Fruit fly (Drosophila melanogaster): Measurements from ENCODE around the gene Acn.
A peak's percentile ranks its signal among the peaks of the same experiment; 100 is the strongest.

Gene Acn

DNA sequence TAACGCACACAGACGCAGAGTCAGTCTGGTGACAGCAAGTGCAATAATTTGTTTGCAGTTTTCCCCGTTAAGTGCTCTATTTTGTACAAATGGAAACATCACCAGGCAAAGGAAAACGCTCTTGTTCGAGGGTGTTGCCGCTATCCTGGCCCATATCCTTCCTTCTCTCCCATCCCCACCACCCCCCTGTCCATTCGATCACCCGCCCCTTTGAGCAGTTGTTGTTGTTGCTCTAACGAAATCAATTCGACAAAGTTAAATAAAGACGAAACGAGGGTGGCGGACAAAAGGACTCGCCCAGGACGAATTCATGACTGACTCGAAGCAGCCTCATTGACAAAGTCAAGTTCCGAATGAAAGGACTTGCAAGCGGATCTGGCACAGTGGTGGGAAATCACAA lies 44.2 kb downstream of the Acn start:
- TF ChIP-seq CG10631 (GFP tag; optimal IDR thresholded peaks at IDR 0.05) = no peak
- no peak for TF ChIP-seq cyc (GFP tag; optimal IDR thresholded peaks at IDR 0.05)
- no peak for TF ChIP-seq CG11902 (GFP tag; optimal IDR thresholded peaks at IDR 0.05)
- TF ChIP-seq CG11762 (GFP tag; optimal IDR thresholded peaks at IDR 0.05; ENCODE audit: insufficient read depth) = no peak
- no peak for TF ChIP-seq Sox102F (GFP tag; optimal IDR thresholded peaks at IDR 0.05)
- TF ChIP-seq Gug (GFP tag; IDR thresholded peaks at IDR 0.05) = no peak
- TF ChIP-seq Hr39 (GFP tag; optimal IDR thresholded peaks at IDR 0.05) = no peak
- TF ChIP-seq lz (GFP tag; optimal IDR thresholded peaks at IDR 0.05) = no peak
- no peak for TF ChIP-seq Ets21C (GFP tag; optimal IDR thresholded peaks at IDR 0.05)
- TF ChIP-seq topi (GFP tag; optimal IDR thresholded peaks at IDR 0.05) = no peak

DNA sequence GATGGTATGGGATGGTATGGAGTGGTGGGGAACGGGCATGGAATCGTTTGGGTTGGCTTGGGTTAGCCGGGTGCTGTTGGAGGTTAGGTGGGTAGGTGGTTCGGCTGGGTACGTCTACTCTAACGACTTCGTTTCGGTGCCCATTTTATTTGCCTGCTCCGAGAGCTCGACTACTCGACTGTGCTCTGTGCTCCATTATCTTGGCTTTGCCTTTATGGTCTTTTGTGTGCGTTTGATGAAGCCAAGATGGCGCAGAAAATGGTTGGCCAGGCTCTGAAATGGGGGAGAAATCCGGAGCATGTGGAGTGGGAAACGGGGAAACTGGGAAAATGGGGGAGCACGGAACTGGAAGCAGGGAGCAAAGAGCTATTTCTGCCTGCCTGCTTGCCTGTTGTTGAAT lies 48.7 kb downstream of the Acn start:
- TF ChIP-seq CG8319 (GFP tag; optimal IDR thresholded peaks at IDR 0.05) = no peak
- no peak for TF ChIP-seq Hr39 (GFP tag; optimal IDR thresholded peaks at IDR 0.05)
- TF ChIP-seq achi (GFP tag; optimal IDR thresholded peaks at IDR 0.05) = no peak
- no peak for TF ChIP-seq net (GFP tag; optimal IDR thresholded peaks at IDR 0.05)
- TF ChIP-seq Sox15 (GFP tag; optimal IDR thresholded peaks at IDR 0.05) = no peak
- no peak for TF ChIP-seq Met (GFP tag; optimal IDR thresholded peaks at IDR 0.05)
- TF ChIP-seq CG11294 (GFP tag; IDR thresholded peaks at IDR 0.05) = no peak
- no peak for TF ChIP-seq Gug (GFP tag; IDR thresholded peaks at IDR 0.05)
- TF ChIP-seq CG4318 (GFP tag; optimal IDR thresholded peaks at IDR 0.05) = no peak
- TF ChIP-seq topi (GFP tag; optimal IDR thresholded peaks at IDR 0.05) = no peak
- TF ChIP-seq Smox (GFP tag; optimal IDR thresholded peaks at IDR 0.05) = no peak
- no peak for TF ChIP-seq CG11762 (GFP tag; optimal IDR thresholded peaks at IDR 0.05; ENCODE audit: insufficient read depth)
- TF ChIP-seq CG3032 (tag; optimal IDR thresholded peaks at IDR 0.05) = no peak
- no peak for TF ChIP-seq lz (GFP tag; optimal IDR thresholded peaks at IDR 0.05)
- no peak for TF ChIP-seq cyc (GFP tag; optimal IDR thresholded peaks at IDR 0.05)
- TF ChIP-seq CG10669 (GFP tag; optimal IDR thresholded peaks at IDR 0.05) = no peak
- TF ChIP-seq Ets21C (GFP tag; optimal IDR thresholded peaks at IDR 0.05) = no peak
- no peak for TF ChIP-seq CG32006 (GFP tag; optimal IDR thresholded peaks at IDR 0.05)
- no peak for TF ChIP-seq CG6854 (GFP tag; optimal IDR thresholded peaks at IDR 0.05)

DNA sequence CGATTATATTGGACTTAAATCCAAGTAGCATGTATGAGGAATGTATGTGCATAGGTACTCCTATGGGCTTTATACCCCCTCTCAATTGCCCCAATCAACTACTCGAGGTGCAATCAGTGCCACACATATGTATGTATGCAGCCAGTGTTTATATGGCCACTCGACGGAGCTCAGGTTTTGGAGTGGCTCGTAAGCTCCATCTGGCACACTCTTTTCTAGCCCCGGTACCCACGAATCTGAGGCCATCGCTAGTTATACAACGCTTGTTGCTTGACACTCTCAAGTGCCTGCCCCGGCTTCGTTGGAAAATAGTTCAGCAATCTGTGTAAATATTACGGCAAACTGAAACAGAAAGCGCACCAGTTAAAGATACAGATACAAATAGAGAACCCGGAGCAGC lies 51.2 kb downstream of the Acn start:
- TF ChIP-seq Eip78C (GFP tag) (peak; percentile 33), Gug (GFP tag; IDR thresholded peaks at IDR 0.05) (peak; percentile 41; the same call in 1 of the 2 replicates), fkh (GFP tag; optimal IDR thresholded peaks at IDR 0.05) (peak; percentile 74), CG11294 (GFP tag; IDR thresholded peaks at IDR 0.05) (no peak), CG31627 (GFP tag; optimal IDR thresholded peaks at IDR 0.05) (no peak), CG8632 (GFP tag; optimal IDR thresholded peaks at IDR 0.05) (no peak)

DNA sequence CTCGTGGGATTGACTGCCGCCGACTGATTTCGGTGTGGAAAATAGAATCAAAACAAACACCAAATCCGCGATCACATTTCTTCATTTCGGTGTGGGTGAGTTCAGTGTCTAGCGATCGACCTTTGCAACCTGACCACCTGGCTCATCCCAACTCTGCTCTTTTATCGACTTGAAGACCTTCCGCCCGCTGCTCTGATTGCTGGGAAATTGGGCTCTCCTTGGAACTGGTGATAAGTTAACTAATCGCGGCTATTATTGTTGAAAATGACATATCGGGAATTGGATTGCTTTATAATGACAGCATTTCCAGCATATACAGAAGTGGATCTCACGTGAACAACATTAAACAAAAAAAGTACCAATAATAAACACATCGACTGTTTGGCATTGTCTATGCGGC lies 52.2 kb downstream of the Acn start:
- no peak for TF ChIP-seq vri (GFP tag; optimal IDR thresholded peaks at IDR 0.05)
- no peak for TF ChIP-seq salr (GFP tag; optimal IDR thresholded peaks at IDR 0.05)
- no peak for TF ChIP-seq Hr4 (GFP tag; optimal IDR thresholded peaks at IDR 0.05)
- TF ChIP-seq Ets21C (GFP tag; optimal IDR thresholded peaks at IDR 0.05) = no peak
- TF ChIP-seq Blimp-1 (GFP tag; optimal IDR thresholded peaks at IDR 0.05) = no peak
